Worm (Caenorhabditis elegans) whole organism, late embryonic: ENCODE data around the gene ecps-2.

Source experiments
- C08G9.2 ChIP-seq: sonication (generic microtip); optimal IDR thresholded peaks from 2 replicates; lab custom pipeline; 2016; ENCODE audit warnings: mild to moderate bottlenecking, missing genetic modification characterization, moderate library complexity, missing compliant biosample characterization
- K09A11.1 ChIP-seq: sonication (generic microtip); optimal IDR thresholded peaks from 2 replicates; lab custom pipeline; 2017; ENCODE audit warnings: antibody characterized with exemption, mild to moderate bottlenecking, missing genetic modification characterization, missing compliant biosample characterization; ENCODE audit not compliant: insufficient read depth
- T23F11.4 ChIP-seq: fragments of 200-800 bp; sonication (Bioruptor generic); optimal IDR thresholded peaks from 2 replicates; lab custom pipeline; 2018; ENCODE audit warnings: mild to moderate bottlenecking, missing genetic modification characterization, missing compliant biosample characterization
- Y22D7AL.16 ChIP-seq: sonication (generic microtip); optimal IDR thresholded peaks from 2 replicates; lab custom pipeline; 2016; ENCODE audit warnings: missing genetic modification characterization, missing compliant biosample characterization
- ceh-14 ChIP-seq: sonication (generic microtip); optimal IDR thresholded peaks from 2 replicates; lab custom pipeline; 2016; ENCODE audit warnings: missing genotype, missing genetic modification characterization, missing compliant biosample characterization
- ceh-2 ChIP-seq: sonication (generic microtip); optimal IDR thresholded peaks from 2 replicates; lab custom pipeline; 2016; ENCODE audit warnings: missing genotype, missing genetic modification characterization, missing compliant biosample characterization
- ceh-22 ChIP-seq: sonication (generic microtip); optimal IDR thresholded peaks from 2 replicates; lab custom pipeline; 2017; ENCODE audit warnings: missing biosample characterization, missing genetic modification characterization
- ceh-30 ChIP-seq: fragments of 150-350 bp; optimal IDR thresholded peaks from 2 replicates; lab custom pipeline; 2014; ENCODE audit warnings: missing biosample characterization, missing genetic modification characterization
- ceh-48 ChIP-seq: sonication (generic microtip); optimal IDR thresholded peaks from 2 replicates; lab custom pipeline; 2016; ENCODE audit warnings: missing genetic modification characterization, inconsistent platforms, missing compliant biosample characterization
- ceh-6 ChIP-seq: fragments of 200-800 bp; sonication (Bioruptor generic); optimal IDR thresholded peaks from 2 replicates; lab custom pipeline; 2018; ENCODE audit warnings: mild to moderate bottlenecking, missing genetic modification characterization, missing compliant biosample characterization
- dmd-4 ChIP-seq: sonication (generic microtip); optimal IDR thresholded peaks from 2 replicates; lab custom pipeline; 2016; ENCODE audit warnings: borderline replicate concordance, missing genetic modification characterization, missing compliant biosample characterization
- dve-1 ChIP-seq: sonication (generic microtip); optimal IDR thresholded peaks from 2 replicates; lab custom pipeline; 2017; ENCODE audit warnings: antibody characterized with exemption, mild to moderate bottlenecking, missing genetic modification characterization, missing compliant biosample characterization
- elt-2 ChIP-seq: sonication (generic microtip); optimal IDR thresholded peaks from 2 replicates; lab custom pipeline; 2016; ENCODE audit warnings: missing genetic modification reagents, missing genetic modification characterization, missing compliant biosample characterization
- elt-4 ChIP-seq: sonication (generic microtip); optimal IDR thresholded peaks from 2 replicates; lab custom pipeline; 2016; ENCODE audit warnings: missing genetic modification characterization, missing compliant biosample characterization
- ets-4 ChIP-seq: sonication (generic microtip); optimal IDR thresholded peaks from 2 replicates; lab custom pipeline; 2016; ENCODE audit warnings: missing genetic modification characterization, missing compliant biosample characterization
- fax-1 ChIP-seq: sonication (generic microtip); optimal IDR thresholded peaks from 2 replicates; lab custom pipeline; 2016; ENCODE audit warnings: missing genotype, missing genetic modification characterization, missing compliant biosample characterization
- fkh-6 ChIP-seq: sonication (generic microtip); optimal IDR thresholded peaks from 2 replicates; lab custom pipeline; 2016; ENCODE audit warnings: missing genetic modification characterization, missing compliant biosample characterization
- hlh-15 ChIP-seq: sonication (generic microtip); optimal IDR thresholded peaks from 2 replicates; lab custom pipeline; 2016; ENCODE audit warnings: missing genetic modification characterization, missing compliant biosample characterization
- hlh-30 ChIP-seq: sonication (generic microtip); optimal IDR thresholded peaks from 2 replicates; lab custom pipeline; 2017; ENCODE audit warnings: antibody characterized with exemption, missing genetic modification characterization, missing compliant biosample characterization; ENCODE audit not compliant: insufficient read depth
- hlh-8 ChIP-seq: sonication (generic microtip); optimal IDR thresholded peaks from 2 replicates; lab custom pipeline; 2016; ENCODE audit warnings: missing genotype, missing genetic modification characterization, missing compliant biosample characterization
- lim-6 ChIP-seq: sonication (generic microtip); optimal IDR thresholded peaks from 2 replicates; lab custom pipeline; 2016; ENCODE audit warnings: missing genetic modification characterization, missing compliant biosample characterization
- lin-11 ChIP-seq: fragments of 200-800 bp; sonication (Bioruptor generic); optimal IDR thresholded peaks from 2 replicates; lab custom pipeline; 2018; ENCODE audit warnings: mild to moderate bottlenecking, missing genetic modification characterization, missing compliant biosample characterization
- madf-2 ChIP-seq: sonication (generic microtip); optimal IDR thresholded peaks from 2 replicates; lab custom pipeline; 2017; ENCODE audit warnings: missing genetic modification characterization, missing compliant biosample characterization
- npax-4 ChIP-seq: sonication (generic microtip); optimal IDR thresholded peaks from 2 replicates; lab custom pipeline; 2016; ENCODE audit warnings: missing genetic modification characterization, missing compliant biosample characterization
- pag-3 ChIP-seq: sonication (generic microtip); optimal IDR thresholded peaks from 2 replicates; lab custom pipeline; 2016; ENCODE audit warnings: missing compliant biosample characterization, missing genetic modification characterization, borderline replicate concordance
- pat-9 ChIP-seq: fragments of 200-800 bp; sonication (Bioruptor generic); optimal IDR thresholded peaks from 2 replicates; lab custom pipeline; 2018; ENCODE audit warnings: mild to moderate bottlenecking, missing genetic modification characterization, moderate library complexity, missing compliant biosample characterization
- pha-2 ChIP-seq: sonication (generic microtip); optimal IDR thresholded peaks from 2 replicates; lab custom pipeline; 2017; ENCODE audit warnings: mild to moderate bottlenecking, missing genetic modification characterization, missing compliant biosample characterization
- pqm-1 ChIP-seq: sonication (generic microtip); optimal IDR thresholded peaks from 2 replicates; lab custom pipeline; 2016; ENCODE audit warnings: missing genetic modification characterization, missing compliant biosample characterization
- sdc-2 ChIP-seq: sonication (generic microtip); optimal IDR thresholded peaks from 2 replicates; lab custom pipeline; 2016; ENCODE audit warnings: missing genotype, missing genetic modification characterization, missing compliant biosample characterization
- sox-2 ChIP-seq: fragments of 200-800 bp; sonication (Bioruptor generic); IDR thresholded peaks from 2 replicates; pipeline ENCODE4 v1.3.6; 2022; ENCODE audit warnings: missing genetic modification reagents, missing genetic modification characterization, missing compliant biosample characterization
- syd-9 ChIP-seq: sonication (generic microtip); optimal IDR thresholded peaks from 2 replicates; lab custom pipeline; 2016; ENCODE audit warnings: mild to moderate bottlenecking, missing genetic modification characterization, moderate library complexity, missing compliant biosample characterization
- unc-3 ChIP-seq, 2 experiments: fragments of 200-800 bp in 1 of 2; sonication (Bioruptor generic) in 1 of 2; sonication (generic microtip) in 1 of 2; conservative IDR thresholded peaks in 1 of 2; optimal IDR thresholded peaks in 1 of 2; 2 replicates each; pipeline versions ENCODE4 v1.3.6 to Lab custom; 2016 to 2022; ENCODE audit warnings: missing compliant biosample characterization in 2 of 2, missing genetic modification characterization in 2 of 2, missing genetic modification reagents in 1 of 2
- unc-55 ChIP-seq: sonication (generic microtip); optimal IDR thresholded peaks from 2 replicates; lab custom pipeline; 2017; ENCODE audit warnings: missing biosample characterization, missing genetic modification reagents, missing genetic modification characterization
- zip-5 ChIP-seq: sonication (generic microtip); optimal IDR thresholded peaks from 2 replicates; lab custom pipeline; 2016; ENCODE audit warnings: missing genetic modification characterization, missing compliant biosample characterization

Gene ecps-2

DNA sequence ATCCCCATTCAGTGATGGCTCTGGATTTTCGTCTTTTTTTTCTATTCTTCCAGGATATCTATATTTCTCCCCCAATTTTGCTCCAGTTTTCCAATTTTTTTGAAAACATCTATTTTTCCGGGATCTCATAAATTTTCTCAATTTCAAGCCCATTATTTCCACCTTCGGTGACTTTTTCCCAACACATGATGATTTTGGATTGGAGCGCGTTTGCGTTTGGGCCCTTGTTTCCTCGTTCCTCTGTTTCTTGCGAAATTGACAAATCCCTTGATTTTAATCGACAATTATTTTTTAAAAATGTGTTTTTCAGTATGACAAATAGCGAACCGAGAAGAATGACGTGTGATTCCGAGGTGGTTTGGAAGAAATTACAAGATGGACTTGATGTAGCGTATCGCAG lies 28.0 kb downstream of the ecps-2 start, which contains the start of gene cul-1 (continued):
- no peak for TF ChIP-seq ets-4 (tag; lab: Kevin White, UChicago)

DNA sequence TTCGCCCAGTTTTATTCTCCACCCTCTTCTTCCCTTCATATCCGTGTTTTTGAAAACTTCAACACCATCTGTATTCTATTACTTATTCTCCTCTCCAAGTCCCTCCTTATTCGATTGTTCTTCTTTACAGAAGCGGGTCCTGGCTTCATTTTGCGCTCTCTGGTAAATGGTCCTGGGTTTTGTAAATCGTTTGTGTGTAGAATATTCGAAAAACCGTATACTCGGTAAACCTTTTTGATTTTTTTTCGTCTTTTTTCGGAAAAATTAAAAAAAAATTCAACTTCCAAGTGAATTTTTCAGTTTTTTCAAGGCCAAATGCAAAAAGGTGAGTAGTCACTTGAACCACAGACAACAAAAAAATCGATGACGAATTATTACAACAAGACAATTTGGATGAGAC lies 32.1 kb downstream of the ecps-2 start, which contains the start of gene D2045.9:
D2045.9 (plus strand) TSS at position 301 of the 400 bp plus-strand sequence.
- TF ChIP-seq hlh-8 (tag; lab: Kevin White, UChicago) (no peak), elt-4 (no peak), madf-2 (tag; lab: Kevin White, UChicago) (no peak), ets-4 (tag; lab: Kevin White, UChicago) (no peak), ceh-6 (GFP tag; lab: Kevin White, UChicago) (no peak), dmd-4 (tag; lab: Kevin White, UChicago) (no peak), syd-9 (tag; lab: Kevin White, UChicago) (no peak), pha-2 (tag; lab: Kevin White, UChicago) (no peak), ceh-48 (tag; lab: Kevin White, UChicago) (no peak), ceh-22 (no peak), elt-2 (tag; lab: Kevin White, UChicago) (no peak), pat-9 (tag; lab: Kevin White, UChicago) (no peak), zip-5 (tag; lab: Kevin White, UChicago) (no peak), ceh-14 (tag; lab: Kevin White, UChicago) (no peak), lin-11 (tag; lab: Kevin White, UChicago) (no peak), T23F11.4 (no peak), fkh-6 (no peak), dve-1 (tag; lab: Kevin White, UChicago) (no peak), pag-3 (tag; lab: Kevin White, UChicago) (no peak)

DNA sequence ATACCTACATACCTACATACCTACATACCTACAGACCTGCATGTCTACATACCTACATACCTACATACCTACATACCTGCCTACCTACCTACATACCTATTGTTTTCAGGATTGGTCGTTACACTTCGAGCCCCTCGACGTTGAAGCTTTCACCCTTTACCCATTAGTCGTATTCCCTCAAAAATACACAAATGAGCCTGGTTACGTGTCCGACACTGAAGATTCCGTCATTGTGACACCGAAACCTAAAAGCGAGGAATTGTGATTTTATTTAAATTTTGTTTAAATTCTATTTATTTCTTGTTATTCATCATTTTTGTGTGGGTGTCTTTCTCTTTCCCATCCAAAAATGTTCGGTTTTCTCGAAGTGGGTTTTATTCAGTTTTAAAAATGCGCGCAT lies 36.3 kb downstream of the ecps-2 start, which contains the start of gene D2045.7:
D2045.7 (plus strand) TSS at position 301 of the 400 bp plus-strand sequence.
- TF ChIP-seq pqm-1 (tag; lab: Kevin White, UChicago): no peak
- TF ChIP-seq hlh-30 (tag; lab: Kevin White, UChicago): no peak
- TF ChIP-seq unc-55 (GFP tag; lab: Kevin White, UChicago): no peak
- TF ChIP-seq npax-4: no peak
- no peak for TF ChIP-seq dve-1 (tag; lab: Kevin White, UChicago)
- TF ChIP-seq sox-2 (GFP tag; lab: Robert Waterston, UW): no peak
- TF ChIP-seq T23F11.4: no peak
- TF ChIP-seq Y22D7AL.16: no peak
- TF ChIP-seq ceh-30 (tag; lab: Kevin White, UChicago): no peak
- TF ChIP-seq C08G9.2 (tag; lab: Kevin White, UChicago): no peak
- no peak for TF ChIP-seq lim-6 (tag; lab: Kevin White, UChicago)
- TF ChIP-seq hlh-15 (tag; lab: Kevin White, UChicago): no peak
- TF ChIP-seq K09A11.1: no peak
- no peak for TF ChIP-seq unc-3 (GFP tag; conservative IDR thresholded peaks at IDR 0.05; lab: Robert Waterston, UW)
- no peak for TF ChIP-seq unc-3 (tag; optimal IDR thresholded peaks at IDR 0.05; lab: Kevin White, UChicago)
- no peak for TF ChIP-seq sdc-2 (tag; lab: Kevin White, UChicago)

- TF ChIP-seq fax-1: no peak
- no peak for TF ChIP-seq syd-9 (tag; lab: Kevin White, UChicago)
- no peak for TF ChIP-seq ceh-2 (tag; lab: Kevin White, UChicago)
- TF ChIP-seq pat-9 (tag; lab: Kevin White, UChicago): no peak
- no peak for TF ChIP-seq elt-4
These were observed 38.6 kb downstream of the ecps-2 start for ce11 chrIII:10481497-10481896.

- TF ChIP-seq unc-3 (GFP tag; conservative IDR thresholded peaks at IDR 0.05; lab: Robert Waterston, UW) (no peak), unc-3 (tag; optimal IDR thresholded peaks at IDR 0.05; lab: Kevin White, UChicago) (no peak), elt-2 (tag; lab: Kevin White, UChicago) (peak; percentile 8)
These were observed 39.1 kb downstream of the ecps-2 start, which contains the start of gene D2045.8 for ce11 chrIII:10481988-10482387. Gene D2045.8 (plus strand): TSS chrIII:10482288.
